Worm (Caenorhabditis elegans) whole organism, L1 larva: ENCODE results near the gene Y54F10BM.20.

Experiments
- alr-1 ChIP-seq: fragments of 200-800 bp; sonication (Bioruptor generic); optimal IDR thresholded peaks from 2 replicates; lab custom pipeline; 2018; ENCODE audit warnings: borderline replicate concordance, mild to moderate bottlenecking, missing genetic modification characterization, missing compliant biosample characterization
- ceh-82 ChIP-seq, 3 experiments: fragments of 150-350 bp in 1 of 3; sonication (generic microtip) in 2 of 3; optimal IDR thresholded peaks; 2 replicates each; lab custom pipeline; 2014 to 2017; ENCODE audit warnings: missing biosample characterization in 3 of 3, missing genetic modification characterization in 3 of 3
- fkh-10 ChIP-seq: sonication (generic microtip); optimal IDR thresholded peaks from 2 replicates; lab custom pipeline; 2017; ENCODE audit warnings: missing biosample characterization, missing genetic modification reagents, missing genetic modification characterization
- jun-1 ChIP-seq: fragments of 150-350 bp; optimal IDR thresholded peaks from 2 replicates; lab custom pipeline; 2014; ENCODE audit warnings: missing biosample characterization, missing genetic modification reagents, missing genetic modification characterization
- nhr-20 ChIP-seq: sonication (generic microtip); optimal IDR thresholded peaks from 2 replicates; lab custom pipeline; 2016; ENCODE audit warnings: mild to moderate bottlenecking, missing genetic modification characterization, missing compliant biosample characterization
- nhr-237 ChIP-seq: fragments of 150-350 bp; optimal IDR thresholded peaks from 2 replicates; lab custom pipeline; 2014; ENCODE audit warnings: missing biosample characterization, missing genetic modification characterization
- nhr-28 ChIP-seq: fragments of 150-350 bp; optimal IDR thresholded peaks from 2 replicates; lab custom pipeline; 2014; ENCODE audit warnings: missing biosample characterization, missing genetic modification characterization
- nhr-84 ChIP-seq: sonication (generic microtip); optimal IDR thresholded peaks from 2 replicates; lab custom pipeline; 2017; ENCODE audit warnings: missing biosample characterization, missing genetic modification characterization
- skn-1 ChIP-seq: fragments of 150-350 bp; optimal IDR thresholded peaks from 2 replicates; lab custom pipeline; 2014; ENCODE audit warnings: missing biosample characterization, missing genetic modification characterization
- sptf-1 ChIP-seq: fragments of 150-350 bp; optimal IDR thresholded peaks from 2 replicates; lab custom pipeline; 2014; ENCODE audit warnings: missing biosample characterization, missing genetic modification characterization
- unc-62 ChIP-seq: fragments of 150-350 bp; optimal IDR thresholded peaks from 2 replicates; lab custom pipeline; 2014; ENCODE audit warnings: missing biosample characterization, missing genetic modification reagents, missing genetic modification characterization

DNA sequence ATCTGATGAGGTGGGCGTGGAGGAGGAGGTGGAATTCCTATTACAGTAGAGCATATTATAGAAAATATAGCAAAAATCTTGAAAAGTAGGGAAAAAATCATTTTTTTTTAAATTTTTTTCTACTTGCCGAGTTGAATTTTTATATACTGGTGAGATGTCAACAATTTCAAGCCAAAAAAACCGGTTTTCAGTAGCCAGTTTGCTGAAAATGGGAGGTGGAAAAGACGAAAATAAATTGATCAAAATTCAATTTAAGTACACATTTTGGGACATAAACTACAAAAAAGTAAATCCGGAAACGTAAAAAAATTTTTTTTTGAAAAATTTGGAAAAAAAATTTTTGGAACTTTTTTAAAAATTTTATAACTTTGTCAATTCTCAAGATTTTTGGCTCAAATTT lies 28.6 kb upstream of the Y54F10BM.20 start, which contains the start of gene Y54F10BM.23:
- TF ChIP-seq alr-1 (tag; lab: Kevin White, UChicago) (no peak), nhr-237 (tag; lab: Kevin White, UChicago) (no peak), sptf-1 (no peak), unc-62 (no peak), nhr-28 (tag; lab: Kevin White, UChicago) (no peak), fkh-10 (no peak), ceh-82 (tag; optimal IDR thresholded peaks at IDR 0.05; lab: Kevin White, UChicago) (no peak), jun-1 (tag; lab: Kevin White, UChicago) (no peak), nhr-20 (no peak), skn-1 (tag; lab: Kevin White, UChicago) (no peak), nhr-84 (tag; lab: Kevin White, UChicago) (no peak)
